Fruit fly (Drosophila melanogaster): Measurements from ENCODE around the gene CG43392.

The CG43392 gene

DNA sequence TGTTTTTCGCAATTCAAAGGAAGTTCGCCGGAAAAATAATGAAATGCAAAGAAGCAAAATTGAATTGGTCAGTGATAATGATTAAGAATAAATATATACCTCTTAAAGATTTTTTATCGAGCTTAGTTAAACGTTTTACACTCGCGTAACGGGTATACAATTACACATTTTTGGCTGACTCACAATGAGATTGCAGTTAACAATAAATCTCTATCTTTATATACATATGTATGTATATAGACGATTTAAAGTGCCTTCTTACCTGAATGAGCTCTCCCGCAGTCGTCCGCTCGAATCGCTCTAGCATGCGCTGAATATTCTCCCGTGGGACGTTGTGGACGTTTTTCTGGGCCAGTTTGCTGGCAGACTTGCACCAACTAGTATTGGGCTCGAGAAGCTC is 40.9 kb upstream of the CG43392 start:
- TF ChIP-seq CG16779 (tag; optimal IDR thresholded peaks at IDR 0.05) (no peak), fd59A (GFP tag; optimal IDR thresholded peaks at IDR 0.05) (no peak), eg (GFP tag; IDR thresholded peaks at IDR 0.05) (no peak)

DNA sequence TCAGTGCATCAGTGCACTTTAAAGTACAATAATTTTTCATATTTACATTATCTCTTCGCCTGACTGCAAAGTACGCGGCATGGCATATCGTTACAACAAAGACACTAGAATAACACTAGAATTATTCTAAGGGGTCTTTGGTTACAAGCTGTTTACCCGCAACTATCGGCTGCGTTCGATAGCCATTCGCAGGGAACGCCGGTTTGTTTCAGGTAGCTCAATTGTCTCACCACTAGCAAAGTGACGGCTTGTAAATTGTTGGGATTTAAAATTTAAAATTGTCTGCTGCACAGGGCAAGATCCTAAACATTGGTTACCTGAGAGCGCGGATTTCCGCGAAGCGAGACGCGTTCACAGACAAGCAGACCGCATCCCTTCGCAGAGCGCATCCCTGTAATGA is 36.1 kb upstream of the CG43392 start, which contains the start of gene CG14561:
Gene CG14561 (plus strand): TSS at position 214 of the 400 bp plus-strand sequence.
- TF ChIP-seq dsx (GFP tag; optimal IDR thresholded peaks at IDR 0.05; ENCODE audit: poor library complexity, severe bottlenecking) = peak; percentile 35
- TF ChIP-seq Sox15 (GFP tag; optimal IDR thresholded peaks at IDR 0.05) = no peak
- no peak for TF ChIP-seq CG8119 (GFP tag; IDR thresholded peaks at IDR 0.05)
- TF ChIP-seq salr (GFP tag; optimal IDR thresholded peaks at IDR 0.05) = no peak
- TF ChIP-seq Sox102F (GFP tag; optimal IDR thresholded peaks at IDR 0.05) = no peak
- no peak for TF ChIP-seq Hr39 (GFP tag; optimal IDR thresholded peaks at IDR 0.05)
- no peak for TF ChIP-seq OdsH (GFP tag; optimal IDR thresholded peaks at IDR 0.05)
- peak; percentile 47 for TF ChIP-seq svp (GFP tag)
- no peak for TF ChIP-seq dac (GFP tag; optimal IDR thresholded peaks at IDR 0.05)
- TF ChIP-seq CG8319 (GFP tag; optimal IDR thresholded peaks at IDR 0.05) = peak; percentile 18
- TF ChIP-seq CG7368 (GFP tag; optimal IDR thresholded peaks at IDR 0.05) = no peak
- no peak for TF ChIP-seq Eip75B (GFP tag; optimal IDR thresholded peaks at IDR 0.05)
- TF ChIP-seq CG1621 (tag; optimal IDR thresholded peaks at IDR 0.05) = no peak
- TF ChIP-seq achi (GFP tag; optimal IDR thresholded peaks at IDR 0.05) = peak; percentile 95
- TF ChIP-seq spab (GFP tag; optimal IDR thresholded peaks at IDR 0.05) = no peak
- TF ChIP-seq CG4318 (GFP tag; optimal IDR thresholded peaks at IDR 0.05) = no peak
- no peak for TF ChIP-seq Eip93F (GFP tag; optimal IDR thresholded peaks at IDR 0.05)
- TF ChIP-seq CG8632 (GFP tag; optimal IDR thresholded peaks at IDR 0.05) = no peak
- TF ChIP-seq ss (GFP tag; optimal IDR thresholded peaks at IDR 0.05) = no peak
- no peak for TF ChIP-seq topi (GFP tag; optimal IDR thresholded peaks at IDR 0.05)
- TF ChIP-seq Ets96B (tag; optimal IDR thresholded peaks at IDR 0.05) = no peak
- TF ChIP-seq Hr38 (GFP tag; optimal IDR thresholded peaks at IDR 0.05) = no peak
- TF ChIP-seq Sox14 (GFP tag; optimal IDR thresholded peaks at IDR 0.05) = peak; percentile 42
- no peak for TF ChIP-seq CG10631 (GFP tag; optimal IDR thresholded peaks at IDR 0.05)
- no peak for TF ChIP-seq esn (GFP tag; optimal IDR thresholded peaks at IDR 0.05)
- no peak for TF ChIP-seq net (GFP tag; optimal IDR thresholded peaks at IDR 0.05)
- TF ChIP-seq lz (GFP tag; optimal IDR thresholded peaks at IDR 0.05) = no peak
- no peak for TF ChIP-seq CG10669 (GFP tag; optimal IDR thresholded peaks at IDR 0.05)
- TF ChIP-seq CG11294 (GFP tag; IDR thresholded peaks at IDR 0.05) = no peak
- no peak for TF ChIP-seq CG6808 (GFP tag; optimal IDR thresholded peaks at IDR 0.05)
- no peak for TF ChIP-seq cyc (GFP tag; optimal IDR thresholded peaks at IDR 0.05)
- no peak for TF ChIP-seq CG3919 (GFP tag; optimal IDR thresholded peaks at IDR 0.05)
- no peak for TF ChIP-seq fd59A (GFP tag; optimal IDR thresholded peaks at IDR 0.05)
- TF ChIP-seq vri (GFP tag; optimal IDR thresholded peaks at IDR 0.05) = no peak
- no peak for TF ChIP-seq CG9139 (GFP tag; optimal IDR thresholded peaks at IDR 0.05)
- no peak for TF ChIP-seq CG6854 (GFP tag; optimal IDR thresholded peaks at IDR 0.05)
- no peak for TF ChIP-seq CG6163 (GFP tag; IDR thresholded peaks at IDR 0.05)
- TF ChIP-seq eg (GFP tag; IDR thresholded peaks at IDR 0.05) = no peak
- peak; percentile 81 for TF ChIP-seq fkh (GFP tag; optimal IDR thresholded peaks at IDR 0.05)
- no peak for TF ChIP-seq Met (GFP tag; optimal IDR thresholded peaks at IDR 0.05)
- TF ChIP-seq CG11902 (GFP tag; optimal IDR thresholded peaks at IDR 0.05) = no peak
- no peak for TF ChIP-seq Lpt (GFP tag; optimal IDR thresholded peaks at IDR 0.05)
- TF ChIP-seq Blimp-1 (GFP tag; optimal IDR thresholded peaks at IDR 0.05) = no peak
- TF ChIP-seq CG16779 (tag; optimal IDR thresholded peaks at IDR 0.05) = no peak
- no peak for TF ChIP-seq Hr4 (GFP tag; optimal IDR thresholded peaks at IDR 0.05)
- TF ChIP-seq CG15336 (GFP tag; IDR thresholded peaks at IDR 0.05) = no peak
- TF ChIP-seq CG3032 (tag; optimal IDR thresholded peaks at IDR 0.05) = no peak
- no peak for TF ChIP-seq fd85E (GFP tag; optimal IDR thresholded peaks at IDR 0.05)
